Fruit fly (Drosophila melanogaster) Kc167 (cell line): ENCODE data around the gene CG17168.

ENCODE experiments used
- Myc ChIP-seq: fragments of >200 bp; optimal IDR thresholded peaks from 2 replicates; lab custom pipeline; 2017; ENCODE audit warnings: missing external identifiers
- Sin3A ChIP-seq: fragments of >200 bp; optimal IDR thresholded peaks from 2 replicates; lab custom pipeline; 2018; ENCODE audit warnings: missing external identifiers
- h ChIP-seq: fragments of >200 bp; optimal IDR thresholded peaks from 3 replicates; lab custom pipeline; 2018; ENCODE audit warnings: missing external identifiers
- insv ChIP-seq: fragments of >200 bp; optimal IDR thresholded peaks from 3 replicates; lab custom pipeline; 2018; ENCODE audit warnings: missing external identifiers
- psq ChIP-seq: fragments of >200 bp; optimal IDR thresholded peaks from 2 replicates; lab custom pipeline; 2017; ENCODE audit warnings: missing external identifiers
- ttk ChIP-seq: sonication (Bioruptor generic); optimal IDR thresholded peaks from 2 replicates; lab custom pipeline; 2017; ENCODE audit warnings: missing external identifiers

Gene CG17168

dm6 chrX:23096818-23097129 is 14.2 kb downstream of the CG17168 start:
- TF ChIP-seq Myc (lab: Kevin White, UChicago) (no peak), Sin3A (lab: Kevin White, UChicago) (no peak), psq (lab: Kevin White, UChicago) (no peak), ttk (lab: Kevin White, UChicago) (no peak), insv (lab: Kevin White, UChicago) (no peak), h (lab: Kevin White, UChicago) (no peak)

dm6 chrX:23097250-23097649 is 14.7 kb downstream of the CG17168 start:
- TF ChIP-seq insv (lab: Kevin White, UChicago) (no peak), psq (lab: Kevin White, UChicago) (no peak), ttk (lab: Kevin White, UChicago) (no peak), Myc (lab: Kevin White, UChicago) (no peak), Sin3A (lab: Kevin White, UChicago) (no peak), h (lab: Kevin White, UChicago) (no peak)

dm6 chrX:23105692-23106091 is 23.2 kb downstream of the CG17168 start, which contains the start of gene ATbp:
TSS of gene ATbp (plus strand) at chrX:23106003.
- TF ChIP-seq Myc (lab: Kevin White, UChicago) = no peak
- TF ChIP-seq Sin3A (lab: Kevin White, UChicago) = no peak
